Worm (Caenorhabditis elegans) whole organism, young adult: Measurements from ENCODE around the gene C25F9.9.

Experiments
- B0035.1 ChIP-seq: sonication (generic microtip); optimal IDR thresholded peaks from 2 replicates; lab custom pipeline; 2016; ENCODE audit warnings: missing genetic modification characterization, mild to moderate bottlenecking, missing compliant biosample characterization, missing genotype, missing genetic modification reagents
- B0336.3 ChIP-seq: fragments of 200-800 bp; sonication (Bioruptor generic); IDR thresholded peaks from 2 replicates; pipeline ENCODE4 v1.3.6; 2022; ENCODE audit warnings: missing genetic modification characterization, missing compliant biosample characterization
- C06A6.2 ChIP-seq: fragments of 200-800 bp; sonication (Bioruptor generic); conservative IDR thresholded peaks from 2 replicates; pipeline ENCODE4 v1.3.6; 2022; ENCODE audit warnings: missing genetic modification characterization, missing compliant biosample characterization
- F10E7.11 ChIP-seq: sonication (generic microtip); optimal IDR thresholded peaks from 2 replicates; lab custom pipeline; 2017; ENCODE audit warnings: mild to moderate bottlenecking, missing genetic modification characterization, moderate library complexity, missing compliant biosample characterization
- F22D6.2 ChIP-seq: sonication (generic microtip); optimal IDR thresholded peaks from 2 replicates; lab custom pipeline; 2016; ENCODE audit warnings: mild to moderate bottlenecking, missing genetic modification characterization, missing compliant biosample characterization
- F37B4.10 ChIP-seq: fragments of 200-800 bp; sonication (Bioruptor generic); IDR thresholded peaks from 2 replicates; pipeline ENCODE4 v1.3.6; 2022; ENCODE audit warnings: missing genetic modification characterization, missing compliant biosample characterization
- F52B5.7 ChIP-seq: sonication (generic microtip); optimal IDR thresholded peaks from 2 replicates; lab custom pipeline; 2016; ENCODE audit warnings: mild to moderate bottlenecking, missing genetic modification characterization, missing compliant biosample characterization
- F57A8.1 ChIP-seq: fragments of 200-800 bp; sonication (Bioruptor generic); optimal IDR thresholded peaks from 2 replicates; lab custom pipeline; 2018; ENCODE audit warnings: mild to moderate bottlenecking, missing genetic modification characterization, moderate library complexity, missing compliant biosample characterization
- K12H6.12 ChIP-seq: fragments of 200-800 bp; sonication (Bioruptor generic); optimal IDR thresholded peaks from 2 replicates; lab custom pipeline; 2018; ENCODE audit warnings: mild to moderate bottlenecking, missing genetic modification characterization, missing compliant biosample characterization
- akir-1 ChIP-seq: fragments of 200-800 bp; sonication (Bioruptor generic); optimal IDR thresholded peaks from 2 replicates; lab custom pipeline; 2018; ENCODE audit warnings: mild to moderate bottlenecking, missing genetic modification characterization, moderate library complexity, missing compliant biosample characterization
- attf-5 ChIP-seq: fragments of 200-800 bp; sonication (Bioruptor generic); optimal IDR thresholded peaks from 2 replicates; lab custom pipeline; 2018; ENCODE audit warnings: mild to moderate bottlenecking, missing genetic modification characterization, missing compliant biosample characterization
- attf-6 ChIP-seq: fragments of 200-800 bp; sonication (Bioruptor generic); IDR thresholded peaks from 2 replicates; pipeline ENCODE4 v1.3.6; 2022; ENCODE audit warnings: missing genetic modification reagents, missing genetic modification characterization, missing compliant biosample characterization
- cebp-2 ChIP-seq: fragments of 200-800 bp; sonication (Bioruptor generic); IDR thresholded peaks from 2 replicates; pipeline ENCODE4 v1.3.6; 2022; ENCODE audit warnings: missing genetic modification characterization, missing compliant biosample characterization
- ceh-100 ChIP-seq: fragments of 200-800 bp; sonication (Bioruptor generic); IDR thresholded peaks from 2 replicates; pipeline ENCODE4 v1.3.6; 2022; ENCODE audit warnings: missing genetic modification reagents, missing genetic modification characterization, missing compliant biosample characterization
- ceh-40 ChIP-seq: fragments of 200-800 bp; sonication (Bioruptor generic); IDR thresholded peaks from 2 replicates; pipeline ENCODE4 v1.3.6; 2022; ENCODE audit warnings: missing genetic modification characterization, missing compliant biosample characterization
- chd-7 ChIP-seq: sonication (generic microtip); optimal IDR thresholded peaks from 2 replicates; lab custom pipeline; 2016; ENCODE audit warnings: mild to moderate bottlenecking, missing genetic modification characterization, moderate library complexity, missing compliant biosample characterization
- egl-18 ChIP-seq: fragments of 200-800 bp; sonication (Bioruptor generic); IDR thresholded peaks from 2 replicates; pipeline ENCODE4 v1.3.6; 2022; ENCODE audit warnings: missing genetic modification reagents, missing genetic modification characterization, missing compliant biosample characterization
- gei-17 ChIP-seq: fragments of 200-800 bp; sonication (Bioruptor generic); optimal IDR thresholded peaks from 2 replicates; lab custom pipeline; 2018; ENCODE audit warnings: mild to moderate bottlenecking, missing genetic modification characterization, missing compliant biosample characterization
- hlh-26 ChIP-seq: fragments of 200-800 bp; sonication (Bioruptor generic); conservative IDR thresholded peaks from 2 replicates; pipeline ENCODE4 v1.3.6; 2022; ENCODE audit warnings: missing genetic modification reagents, missing genetic modification characterization, missing compliant biosample characterization
- hsf-1 ChIP-seq: fragments of 200-800 bp; sonication (Bioruptor generic); IDR thresholded peaks from 2 replicates; pipeline ENCODE4 v1.3.6; 2022; ENCODE audit warnings: missing genetic modification reagents, missing genetic modification characterization, missing compliant biosample characterization
- let-607 ChIP-seq, 2 experiments: fragments of 200-800 bp in 1 of 2; sonication (Bioruptor generic) in 1 of 2; sonication (generic microtip) in 1 of 2; optimal IDR thresholded peaks; 2 replicates each; lab custom pipeline; 2016 to 2018; ENCODE audit warnings: mild to moderate bottlenecking in 2 of 2, missing compliant biosample characterization in 2 of 2, missing genetic modification characterization in 2 of 2, moderate library complexity in 2 of 2, missing genotype in 1 of 2
- madf-6 ChIP-seq: fragments of 200-800 bp; sonication (Bioruptor generic); IDR thresholded peaks from 2 replicates; pipeline ENCODE4 v1.3.6; 2022; ENCODE audit warnings: missing genetic modification reagents, missing genetic modification characterization, missing compliant biosample characterization
- nhr-120 ChIP-seq: fragments of 200-800 bp; sonication (Bioruptor generic); IDR thresholded peaks from 2 replicates; pipeline ENCODE4 v1.3.6; 2022; ENCODE audit warnings: missing genetic modification characterization, missing compliant biosample characterization
- nhr-179 ChIP-seq: sonication (generic microtip); optimal IDR thresholded peaks from 2 replicates; lab custom pipeline; 2016; ENCODE audit warnings: mild to moderate bottlenecking, missing genetic modification characterization, missing compliant biosample characterization
- pbrm-1 ChIP-seq: fragments of 200-800 bp; sonication (Bioruptor generic); IDR thresholded peaks from 2 replicates; pipeline ENCODE4 v1.3.6; 2022; ENCODE audit warnings: missing genetic modification reagents, missing genetic modification characterization, missing compliant biosample characterization
- pha-4 ChIP-seq: fragments of 150-350 bp; sonication (generic microtip); optimal IDR thresholded peaks from 2 replicates; lab custom pipeline; 2014; ENCODE audit warnings: missing biosample characterization, missing genetic modification reagents, missing genetic modification characterization
- sdz-38 ChIP-seq: sonication (generic microtip); optimal IDR thresholded peaks from 2 replicates; lab custom pipeline; 2016; ENCODE audit warnings: missing genotype, missing genetic modification characterization, missing compliant biosample characterization
- snpc-1.3 ChIP-seq: sonication (generic microtip); optimal IDR thresholded peaks from 2 replicates; lab custom pipeline; 2017; ENCODE audit warnings: missing genetic modification characterization, mild to moderate bottlenecking, missing compliant biosample characterization, antibody characterized with exemption, moderate library complexity, missing genotype, missing genetic modification reagents; ENCODE audit not compliant: insufficient read depth
- snpc-3.4 ChIP-seq: sonication (generic microtip); optimal IDR thresholded peaks from 2 replicates; lab custom pipeline; 2017; ENCODE audit warnings: missing genetic modification characterization, mild to moderate bottlenecking, missing compliant biosample characterization, antibody characterized with exemption, moderate library complexity, missing genotype, missing genetic modification reagents
- somi-1 ChIP-seq: fragments of 200-800 bp; sonication (Bioruptor generic); optimal IDR thresholded peaks from 2 replicates; lab custom pipeline; 2018; ENCODE audit warnings: mild to moderate bottlenecking, missing genetic modification characterization, missing compliant biosample characterization
- tlf-1 ChIP-seq: fragments of 200-800 bp; sonication (Bioruptor generic); optimal IDR thresholded peaks from 2 replicates; lab custom pipeline; 2018; ENCODE audit warnings: mild to moderate bottlenecking, missing genetic modification characterization, missing compliant biosample characterization
- unc-62 ChIP-seq: fragments of 150-350 bp; optimal IDR thresholded peaks from 2 replicates; lab custom pipeline; 2014; ENCODE audit warnings: missing biosample characterization, missing genetic modification reagents, missing genetic modification characterization
- xnd-1 ChIP-seq: sonication (generic microtip); optimal IDR thresholded peaks from 2 replicates; lab custom pipeline; 2016; ENCODE audit warnings: missing genotype, missing genetic modification reagents, missing genetic modification characterization, missing compliant biosample characterization
- zim-3 ChIP-seq: sonication (generic microtip); optimal IDR thresholded peaks from 2 replicates; lab custom pipeline; 2017; ENCODE audit warnings: mild to moderate bottlenecking, missing genetic modification characterization, moderate library complexity, missing compliant biosample characterization
- ztf-22 ChIP-seq: fragments of 200-800 bp; sonication (Bioruptor generic); optimal IDR thresholded peaks from 2 replicates; lab custom pipeline; 2018; ENCODE audit warnings: mild to moderate bottlenecking, missing genetic modification characterization, moderate library complexity, missing compliant biosample characterization
- ztf-3 ChIP-seq: fragments of 200-800 bp; sonication (Bioruptor generic); optimal IDR thresholded peaks from 2 replicates; lab custom pipeline; 2018; ENCODE audit warnings: mild to moderate bottlenecking, missing genetic modification characterization, missing compliant biosample characterization

Gene C25F9.9

ce11 chrV:19457120-19457519 lies 40.7 kb downstream of the C25F9.9 start, which contains the start of gene Y43F8B.24:
TSS of gene Y43F8B.24 (plus strand) at chrV:19457420.
- no peak for TF ChIP-seq C06A6.2 (GFP tag; lab: Robert Waterston, UW)
- no peak for TF ChIP-seq snpc-1.3 (tag; lab: Kevin White, UChicago)
- no peak for TF ChIP-seq let-607 (tag; optimal IDR thresholded peaks at IDR 0.05; lab: Kevin White, UChicago)
- no peak for TF ChIP-seq F37B4.10 (GFP tag; lab: Robert Waterston, UW)
- no peak for TF ChIP-seq pha-4
- TF ChIP-seq cebp-2 (GFP tag; lab: Robert Waterston, UW) = no peak
- no peak for TF ChIP-seq somi-1
- TF ChIP-seq hsf-1 = no peak
- TF ChIP-seq xnd-1 (tag; lab: Kevin White, UChicago) = no peak
- no peak for TF ChIP-seq madf-6 (GFP tag; lab: Robert Waterston, UW)
- no peak for TF ChIP-seq zim-3 (tag; lab: Kevin White, UChicago)
- TF ChIP-seq ztf-22 = no peak
- TF ChIP-seq B0336.3 (GFP tag; lab: Robert Waterston, UW) = no peak
- TF ChIP-seq, all 124 proteins: peak for 0

- TF ChIP-seq ceh-40 (GFP tag; lab: Robert Waterston, UW) = no peak
- no peak for TF ChIP-seq F57A8.1
- TF ChIP-seq unc-62 (GFP tag; lab: Kevin White, UChicago) = no peak
- TF ChIP-seq sdz-38 (tag; lab: Kevin White, UChicago) = no peak
- no peak for TF ChIP-seq akir-1
- no peak for TF ChIP-seq egl-18 (GFP tag; lab: Robert Waterston, UW)
- TF ChIP-seq snpc-3.4 (tag; lab: Kevin White, UChicago) = no peak
- no peak for TF ChIP-seq B0035.1 (tag; lab: Kevin White, UChicago)
- TF ChIP-seq F22D6.2 (tag; lab: Kevin White, UChicago) = no peak
- TF ChIP-seq ztf-3 (GFP tag; lab: Kevin White, UChicago) = no peak
- TF ChIP-seq attf-6 = no peak
- TF ChIP-seq gei-17 = no peak
- TF ChIP-seq pbrm-1 (GFP tag; lab: Robert Waterston, UW) = no peak
These were observed 45.6 kb downstream of the C25F9.9 start, which contains the start of gene Y43F8B.15 for ce11 chrV:19462020-19462419. TSS of gene Y43F8B.15 (minus strand) at chrV:19462120.

- no peak for TF ChIP-seq ceh-100 (GFP tag; lab: Robert Waterston, UW)
- TF ChIP-seq tlf-1 = no peak
- no peak for TF ChIP-seq snpc-1.3 (tag; lab: Kevin White, UChicago)
- TF ChIP-seq F57A8.1 = no peak
- no peak for TF ChIP-seq nhr-179 (tag; lab: Kevin White, UChicago)
- TF ChIP-seq F52B5.7 (tag; lab: Kevin White, UChicago) = no peak
- TF ChIP-seq madf-6 (GFP tag; lab: Robert Waterston, UW) = no peak
- no peak for TF ChIP-seq snpc-3.4 (tag; lab: Kevin White, UChicago)
- no peak for TF ChIP-seq cebp-2 (GFP tag; lab: Robert Waterston, UW)
- TF ChIP-seq F10E7.11 (tag; lab: Kevin White, UChicago) = no peak
- no peak for TF ChIP-seq attf-5
- TF ChIP-seq nhr-120 = no peak
- no peak for TF ChIP-seq K12H6.12 (tag; lab: Kevin White, UChicago)
- no peak for TF ChIP-seq chd-7
- no peak for TF ChIP-seq hlh-26 (GFP tag; lab: Robert Waterston, UW)
These were observed 46.2 kb downstream of the C25F9.9 start, which contains the start of gene Y43F8B.25 for ce11 chrV:19462612-19463011. TSS of gene Y43F8B.25 (plus strand) at chrV:19462912.
